Fruit fly (Drosophila melanogaster) Kc167 (cell line): ENCODE measurements around the gene Ilp6.

Experiments used
- Myc ChIP-seq: fragments of >200 bp; optimal IDR thresholded peaks from 2 replicates; lab custom pipeline; 2017; ENCODE audit warnings: missing external identifiers
- insv ChIP-seq: fragments of >200 bp; optimal IDR thresholded peaks from 3 replicates; lab custom pipeline; 2018; ENCODE audit warnings: missing external identifiers
- psq ChIP-seq: fragments of >200 bp; optimal IDR thresholded peaks from 2 replicates; lab custom pipeline; 2017; ENCODE audit warnings: missing external identifiers
- ttk ChIP-seq: sonication (Bioruptor generic); optimal IDR thresholded peaks from 2 replicates; lab custom pipeline; 2017; ENCODE audit warnings: missing external identifiers

dm6 chrX:2292410-2292809 lies 42.0 kb downstream of the Ilp6 start:
- TF ChIP-seq ttk (lab: Kevin White, UChicago) (no peak), Myc (no peak), psq (lab: Kevin White, UChicago) (no peak), insv (lab: Kevin White, UChicago) (no peak)
